Fruit fly (Drosophila melanogaster): ENCODE results near the gene pho.

Gene pho

dm6 chr4:1218723-1219398, 37.4 kb upstream of the pho start (continued):
- no peak for TF ChIP-seq bab2 (GFP tag; optimal IDR thresholded peaks at IDR 0.05)
- TF ChIP-seq GATAe (GFP tag; conservative IDR thresholded peaks at IDR 0.05) = no peak
- TF ChIP-seq CG4328 (GFP tag; optimal IDR thresholded peaks at IDR 0.05) = peak; percentile 38
- no peak for TF ChIP-seq CG3163 (GFP tag; optimal IDR thresholded peaks at IDR 0.05)
- TF ChIP-seq odd (GFP tag; optimal IDR thresholded peaks at IDR 0.05) = no peak
- peak; percentile 36 for TF ChIP-seq nau (GFP tag; optimal IDR thresholded peaks at IDR 0.05)
- no peak for TF ChIP-seq Lim3 (GFP tag; IDR thresholded peaks at IDR 0.05)
- TF ChIP-seq prd (optimal IDR thresholded peaks at IDR 0.05) = no peak
- TF ChIP-seq prd (GFP tag; IDR thresholded peaks at IDR 0.05) = no peak
- no peak for TF ChIP-seq run (tag; optimal IDR thresholded peaks at IDR 0.05)
- no peak for TF ChIP-seq CG5180 (GFP tag; optimal IDR thresholded peaks at IDR 0.05)
- TF ChIP-seq CG12071 (GFP tag; optimal IDR thresholded peaks at IDR 0.05) = no peak
- no peak for TF ChIP-seq Dad (GFP tag; optimal IDR thresholded peaks at IDR 0.05)
- peak; percentile 10 for TF ChIP-seq D19A (tag; optimal IDR thresholded peaks at IDR 0.05)
- TF ChIP-seq ash1 (GFP tag; optimal IDR thresholded peaks at IDR 0.05) = no peak
- no peak for TF ChIP-seq dpn (GFP tag; optimal IDR thresholded peaks at IDR 0.05)
- TF ChIP-seq CG7839 (tag; optimal IDR thresholded peaks at IDR 0.05) = no peak
- TF ChIP-seq CG1832 (GFP tag; optimal IDR thresholded peaks at IDR 0.05) = no peak
- no peak for TF ChIP-seq Poxn (GFP tag; IDR thresholded peaks at IDR 0.05)
- TF ChIP-seq CkIIα-i1 (GFP tag; IDR thresholded peaks at IDR 0.05) = no peak
- peak; percentile 4 for TF ChIP-seq CG12155 (GFP tag; optimal IDR thresholded peaks at IDR 0.05)
- peak; percentile 23 for TF ChIP-seq CG10147 (GFP tag; optimal IDR thresholded peaks at IDR 0.05)
- no peak for TF ChIP-seq CG10274 (GFP tag; optimal IDR thresholded peaks at IDR 0.05)
- no peak for TF ChIP-seq ro (GFP tag; IDR thresholded peaks at IDR 0.05)
- TF ChIP-seq Mes4 (GFP tag; optimal IDR thresholded peaks at IDR 0.05) = no peak
- no peak for TF ChIP-seq CG7963 (GFP tag; IDR thresholded peaks at IDR 0.05; ENCODE audit: partially characterized antibody)
- TF ChIP-seq sc (optimal IDR thresholded peaks at IDR 0.05) = no peak
- TF ChIP-seq sc (GFP tag; optimal IDR thresholded peaks at IDR 0.05) = peak; percentile 2
- TF ChIP-seq B-H2 (GFP tag; optimal IDR thresholded peaks at IDR 0.05) = peak; percentile 42
- no peak for TF ChIP-seq Side (GFP tag; optimal IDR thresholded peaks at IDR 0.05)
- no peak; the same call in 1 of the 2 replicates for TF ChIP-seq CG1024 (GFP tag; IDR thresholded peaks at IDR 0.05)
- no peak for TF ChIP-seq D (optimal IDR thresholded peaks at IDR 0.05)
- TF ChIP-seq D (GFP tag; optimal IDR thresholded peaks at IDR 0.05) = peak; percentile 14
- TF ChIP-seq grn (GFP tag; optimal IDR thresholded peaks at IDR 0.05) = no peak

DNA sequence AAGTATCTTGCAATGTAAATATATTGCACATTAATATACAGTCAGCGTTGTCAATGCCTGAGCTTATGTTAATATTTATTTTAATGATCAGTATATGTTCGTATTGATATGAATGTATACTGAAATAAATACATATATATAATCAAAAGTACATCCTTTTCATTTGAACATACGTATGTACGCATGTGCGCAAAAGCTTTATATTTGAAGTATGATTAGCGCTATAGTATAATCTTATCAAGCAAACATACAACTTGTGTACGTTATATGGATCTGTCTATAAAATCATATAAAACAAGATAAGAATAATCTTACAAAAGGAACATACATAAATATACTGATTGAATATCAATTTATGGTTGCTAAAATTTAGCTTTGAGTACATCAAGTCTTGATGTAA, 17.8 kb upstream of the pho start:
- TF ChIP-seq CG31224 (GFP tag; IDR thresholded peaks at IDR 0.05) (no peak), CG34422 (GFP tag; IDR thresholded peaks at IDR 0.05) (no peak), tna (GFP tag; IDR thresholded peaks at IDR 0.05; ENCODE audit: partially characterized antibody) (no peak), unpg (GFP tag; optimal IDR thresholded peaks at IDR 0.05) (peak; percentile 26), sob (GFP tag; IDR thresholded peaks at IDR 0.05) (no peak), unc-4 (GFP tag; IDR thresholded peaks at IDR 0.05; ENCODE audit: partially characterized antibody) (no peak), CG13624 (GFP tag; optimal IDR thresholded peaks at IDR 0.05) (no peak), CG12299 (tag; optimal IDR thresholded peaks at IDR 0.05) (peak; percentile 43), gem (tag; optimal IDR thresholded peaks at IDR 0.05) (peak; percentile 0), CG8924 (tag; optimal IDR thresholded peaks at IDR 0.05) (no peak), Trl (optimal IDR thresholded peaks at IDR 0.05) (no peak), Trl (GFP tag; optimal IDR thresholded peaks at IDR 0.05) (no peak), CG5180 (GFP tag; optimal IDR thresholded peaks at IDR 0.05) (no peak), GATAe (GFP tag; conservative IDR thresholded peaks at IDR 0.05) (no peak), Sox100B (GFP tag; optimal IDR thresholded peaks at IDR 0.05) (peak; percentile 63), zfh1 (GFP tag; IDR thresholded peaks at IDR 0.05) (no peak), Vsx1 (GFP tag; optimal IDR thresholded peaks at IDR 0.05) (peak; percentile 18), ind (GFP tag; optimal IDR thresholded peaks at IDR 0.05) (no peak), nmo (GFP tag; optimal IDR thresholded peaks at IDR 0.05) (no peak), gt (GFP tag; IDR thresholded peaks at IDR 0.05) (no peak), lbe (GFP tag; optimal IDR thresholded peaks at IDR 0.05) (peak; percentile 19)

All from whole organism, embryonic.